Worm (Caenorhabditis elegans) whole organism, L4 larva: ENCODE data around the gene dmsr-8.

ENCODE experiments used
- D1046.2 ChIP-seq: fragments of 200-800 bp; sonication (Bioruptor generic); IDR thresholded peaks from 2 replicates; pipeline ENCODE4 v1.3.6; 2022; ENCODE audit warnings: missing genetic modification characterization, missing compliant biosample characterization
- F10B5.3 ChIP-seq: sonication (generic microtip); optimal IDR thresholded peaks from 2 replicates; lab custom pipeline; 2016; ENCODE audit warnings: mild to moderate bottlenecking, missing genetic modification characterization, missing compliant biosample characterization
- F37D6.2 ChIP-seq: sonication (generic microtip); optimal IDR thresholded peaks from 2 replicates; lab custom pipeline; 2016; ENCODE audit warnings: mild to moderate bottlenecking, missing genetic modification characterization, missing compliant biosample characterization
- Y48G9A.11 ChIP-seq: fragments of 200-800 bp; sonication (Bioruptor generic); IDR thresholded peaks from 2 replicates; pipeline ENCODE4 v1.3.6; 2022; ENCODE audit warnings: missing genetic modification reagents, missing genetic modification characterization, missing compliant biosample characterization
- Y5F2A.4 ChIP-seq: fragments of 200-800 bp; sonication (Bioruptor generic); optimal IDR thresholded peaks from 2 replicates; lab custom pipeline; 2018; ENCODE audit warnings: mild to moderate bottlenecking, missing genetic modification characterization, missing compliant biosample characterization
- aha-1 ChIP-seq: fragments of 150-350 bp; peaks from one replicate; lab custom pipeline; 2014; ENCODE audit warnings: missing biosample characterization, missing genetic modification characterization
- arid-1 ChIP-seq: fragments of 200-800 bp; sonication (Bioruptor generic); conservative IDR thresholded peaks from 2 replicates; pipeline ENCODE4 v1.3.6; 2022; ENCODE audit warnings: missing genetic modification reagents, missing genetic modification characterization, missing compliant biosample characterization
- ceh-20 ChIP-seq: fragments of 200-800 bp; sonication (Bioruptor generic); IDR thresholded peaks from 2 replicates; pipeline ENCODE4 v1.3.6; 2022; ENCODE audit warnings: missing genetic modification reagents, missing genetic modification characterization, missing compliant biosample characterization
- ceh-32 ChIP-seq: sonication (generic microtip); optimal IDR thresholded peaks from 2 replicates; lab custom pipeline; 2016; ENCODE audit warnings: mild to moderate bottlenecking, missing genetic modification characterization, missing compliant biosample characterization; ENCODE audit not compliant: poor library complexity
- ceh-44 ChIP-seq: fragments of 200-800 bp; sonication (Bioruptor generic); IDR thresholded peaks from 2 replicates; pipeline ENCODE4 v1.3.6; 2022; ENCODE audit warnings: missing genetic modification reagents, missing genetic modification characterization, missing compliant biosample characterization
- ceh-62 ChIP-seq: sonication (generic microtip); optimal IDR thresholded peaks from 2 replicates; lab custom pipeline; 2017; ENCODE audit warnings: missing biosample characterization, missing genetic modification characterization
- ceh-82 ChIP-seq: sonication (generic microtip); optimal IDR thresholded peaks from 2 replicates; lab custom pipeline; 2017; ENCODE audit warnings: missing biosample characterization, missing genetic modification characterization
- ces-1 ChIP-seq: fragments of 150-350 bp; sonication (generic microtip); optimal IDR thresholded peaks from 4 replicates; lab custom pipeline; 2014; ENCODE audit warnings: missing biosample characterization, missing genetic modification reagents, missing genetic modification characterization
- daf-12 ChIP-seq: fragments of 150-350 bp; optimal IDR thresholded peaks from 2 replicates; lab custom pipeline; 2014; ENCODE audit warnings: missing biosample characterization, missing genetic modification reagents, missing genetic modification characterization
- daf-16 ChIP-seq, 3 experiments: sonication (generic microtip); optimal IDR thresholded peaks; 2 replicates each; lab custom pipeline; 2016 to 2017; ENCODE audit warnings: missing genetic modification characterization in 3 of 3, missing genetic modification reagents in 3 of 3, mild to moderate bottlenecking in 2 of 3, missing compliant biosample characterization in 2 of 3, missing biosample characterization in 1 of 3, moderate library complexity in 1 of 3
- dmd-6 ChIP-seq: fragments of 200-800 bp; sonication (Bioruptor generic); IDR thresholded peaks from 2 replicates; pipeline ENCODE4 v1.3.6; 2022; ENCODE audit warnings: missing genetic modification reagents, missing genetic modification characterization, missing compliant biosample characterization
- duxl-1 ChIP-seq: sonication (generic microtip); optimal IDR thresholded peaks from 2 replicates; lab custom pipeline; 2016; ENCODE audit warnings: mild to moderate bottlenecking, missing genetic modification characterization, moderate library complexity, missing compliant biosample characterization; ENCODE audit not compliant: poor library complexity
- dve-1 ChIP-seq: sonication (generic microtip); optimal IDR thresholded peaks from 2 replicates; lab custom pipeline; 2017; ENCODE audit warnings: antibody characterized with exemption, mild to moderate bottlenecking, missing genetic modification characterization, missing compliant biosample characterization; ENCODE audit not compliant: insufficient read depth
- gei-8 ChIP-seq: fragments of 200-800 bp; sonication (Bioruptor generic); optimal IDR thresholded peaks from 2 replicates; lab custom pipeline; 2018; ENCODE audit warnings: mild to moderate bottlenecking, missing genetic modification characterization, missing compliant biosample characterization
- hlh-11 ChIP-seq: fragments of 200-800 bp; sonication (Bioruptor generic); optimal IDR thresholded peaks from 2 replicates; lab custom pipeline; 2018; ENCODE audit warnings: mild to moderate bottlenecking, missing genetic modification characterization, missing compliant biosample characterization
- jun-1 ChIP-seq: fragments of 150-350 bp; optimal IDR thresholded peaks from 2 replicates; lab custom pipeline; 2014; ENCODE audit warnings: missing biosample characterization, missing genetic modification reagents, missing genetic modification characterization
- lin-1 ChIP-seq: fragments of 200-800 bp; sonication (Bioruptor generic); IDR thresholded peaks from 2 replicates; pipeline ENCODE4 v1.3.6; 2022; ENCODE audit warnings: missing genetic modification reagents, missing genetic modification characterization, missing compliant biosample characterization
- lin-38 ChIP-seq: fragments of 200-800 bp; sonication (Bioruptor generic); IDR thresholded peaks from 2 replicates; pipeline ENCODE4 v1.3.6; 2022; ENCODE audit warnings: missing genetic modification reagents, missing genetic modification characterization, missing compliant biosample characterization
- lir-3 ChIP-seq: sonication (generic microtip); optimal IDR thresholded peaks from 2 replicates; lab custom pipeline; 2016; ENCODE audit warnings: mild to moderate bottlenecking, missing genetic modification characterization, missing compliant biosample characterization
- lsy-2 ChIP-seq, 2 experiments: fragments of 150-350 bp in 1 of 2; sonication (generic microtip) in 1 of 2; optimal IDR thresholded peaks; 2 replicates each; lab custom pipeline; 2014 to 2017; ENCODE audit warnings: missing biosample characterization in 2 of 2, missing genetic modification characterization in 2 of 2
- mdt-29 ChIP-seq: fragments of 200-800 bp; sonication (Bioruptor generic); IDR thresholded peaks from 2 replicates; pipeline ENCODE4 v1.3.6; 2022; ENCODE audit warnings: missing genetic modification reagents, missing genetic modification characterization, missing compliant biosample characterization
- mes-2 ChIP-seq: sonication (generic microtip); optimal IDR thresholded peaks from 2 replicates; lab custom pipeline; 2016; ENCODE audit warnings: missing genotype, mild to moderate bottlenecking, missing genetic modification characterization, missing compliant biosample characterization; ENCODE audit not compliant: poor library complexity, severe bottlenecking
- nhr-10 ChIP-seq: fragments of 150-350 bp; optimal IDR thresholded peaks from 2 replicates; lab custom pipeline; 2014; ENCODE audit warnings: missing biosample characterization, missing genetic modification characterization
- nhr-102 ChIP-seq: sonication (generic microtip); optimal IDR thresholded peaks from 2 replicates; lab custom pipeline; 2016; ENCODE audit warnings: mild to moderate bottlenecking, missing genetic modification characterization, moderate library complexity, missing compliant biosample characterization
- nhr-111 ChIP-seq: fragments of 200-800 bp; sonication (Bioruptor generic); optimal IDR thresholded peaks from 2 replicates; lab custom pipeline; 2018; ENCODE audit warnings: mild to moderate bottlenecking, missing genetic modification characterization, missing compliant biosample characterization
- nhr-237 ChIP-seq: sonication (generic microtip); optimal IDR thresholded peaks from 2 replicates; lab custom pipeline; 2017; ENCODE audit warnings: missing biosample characterization, missing genetic modification characterization
- nhr-28 ChIP-seq: fragments of 150-350 bp; optimal IDR thresholded peaks from 2 replicates; lab custom pipeline; 2014; ENCODE audit warnings: missing biosample characterization, missing genetic modification characterization
- nhr-6 ChIP-seq: fragments of 150-350 bp; optimal IDR thresholded peaks from 2 replicates; lab custom pipeline; 2014; ENCODE audit warnings: missing biosample characterization, missing genetic modification characterization
- nhr-76 ChIP-seq: fragments of 150-350 bp; optimal IDR thresholded peaks from 2 replicates; lab custom pipeline; 2014; ENCODE audit warnings: missing biosample characterization, missing genetic modification characterization
- nhr-77 ChIP-seq: fragments of 150-350 bp; optimal IDR thresholded peaks from 2 replicates; lab custom pipeline; 2014; ENCODE audit warnings: missing biosample characterization, missing genetic modification characterization
- pha-4 ChIP-seq, 2 experiments: fragments of 150-350 bp in 1 of 2; fragments of 200-800 bp in 1 of 2; sonication (Bioruptor generic) in 1 of 2; IDR thresholded peaks in 1 of 2; optimal IDR thresholded peaks in 1 of 2; 2 replicates each; pipeline versions ENCODE4 v1.3.6 to Lab custom; 2014 to 2022; ENCODE audit warnings: missing genetic modification characterization in 2 of 2, missing genetic modification reagents in 2 of 2, missing biosample characterization in 1 of 2, missing compliant biosample characterization in 1 of 2
- php-3 ChIP-seq: fragments of 200-800 bp; sonication (Bioruptor generic); IDR thresholded peaks from 2 replicates; pipeline ENCODE4 v1.3.6; 2022; ENCODE audit warnings: missing genetic modification reagents, missing genetic modification characterization, missing compliant biosample characterization
- pqm-1 ChIP-seq: sonication (generic microtip); optimal IDR thresholded peaks from 2 replicates; lab custom pipeline; 2017; ENCODE audit warnings: missing biosample characterization, missing genetic modification characterization
- saeg-2 ChIP-seq: fragments of 200-800 bp; sonication (Bioruptor generic); IDR thresholded peaks from 2 replicates; pipeline ENCODE4 v1.3.6; 2022; ENCODE audit warnings: missing genetic modification reagents, missing genetic modification characterization, missing compliant biosample characterization
- skn-1 ChIP-seq: fragments of 150-350 bp; optimal IDR thresholded peaks from 2 replicates; lab custom pipeline; 2014; ENCODE audit warnings: missing biosample characterization, missing genetic modification characterization
- tra-1 ChIP-seq: fragments of 200-800 bp; sonication (Bioruptor generic); IDR thresholded peaks from 2 replicates; pipeline ENCODE4 v1.3.6; 2022; ENCODE audit warnings: missing genetic modification reagents, missing genetic modification characterization, missing compliant biosample characterization
- unc-62 ChIP-seq, 3 experiments: fragments of 150-350 bp in 1 of 3; sonication (generic microtip); optimal IDR thresholded peaks in 2 of 3; peaks in 1 of 3; 1 replicate in 1 of 3; 2 replicates in 2 of 3; lab custom pipeline; 2014 to 2017; ENCODE audit warnings: missing biosample characterization in 3 of 3, missing genetic modification characterization in 3 of 3, missing genetic modification reagents in 3 of 3, missing genotype in 1 of 3
- vab-7 ChIP-seq: fragments of 200-800 bp; sonication (Bioruptor generic); IDR thresholded peaks from 2 replicates; pipeline ENCODE4 v1.3.6; 2022; ENCODE audit warnings: missing genetic modification reagents, missing genetic modification characterization, missing compliant biosample characterization
- zfp-3 ChIP-seq: fragments of 200-800 bp; sonication (Bioruptor generic); conservative IDR thresholded peaks from 2 replicates; pipeline ENCODE4 v1.3.6; 2022; ENCODE audit warnings: missing genetic modification reagents, missing genetic modification characterization, missing compliant biosample characterization
- ztf-11 ChIP-seq: fragments of 150-350 bp; optimal IDR thresholded peaks from 2 replicates; lab custom pipeline; 2014; ENCODE audit warnings: missing biosample characterization, missing genetic modification characterization
- ztf-7 ChIP-seq: fragments of 150-350 bp; optimal IDR thresholded peaks from 2 replicates; lab custom pipeline; 2014; ENCODE audit warnings: missing biosample characterization, missing genetic modification characterization

Gene dmsr-8

DNA sequence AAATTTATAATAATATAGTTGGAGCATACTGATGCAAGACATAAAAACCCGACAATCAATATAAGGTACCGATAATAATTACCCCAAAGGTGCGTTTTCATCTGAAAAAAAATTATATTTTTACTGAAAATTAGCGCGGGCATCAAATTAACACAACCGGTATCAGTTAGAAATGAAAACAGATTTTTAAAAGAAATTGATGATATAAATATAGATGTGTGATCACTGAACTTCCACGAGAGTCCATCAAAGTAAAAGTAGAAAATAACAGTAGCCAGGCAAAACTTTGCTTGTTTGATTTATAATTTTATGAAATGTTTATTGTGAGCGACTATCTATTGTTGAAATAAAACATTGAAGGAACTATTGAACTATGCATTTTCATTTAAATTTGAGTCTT is 12.9 kb downstream of the dmsr-8 start, which contains the start of gene C35A5.3:
Gene C35A5.3, minus strand, starts transcription at position 101 of the 400 bp plus-strand sequence.
- TF ChIP-seq daf-12 (tag; lab: Kevin White, UChicago) (no peak), ceh-62 (tag; lab: Kevin White, UChicago) (no peak), nhr-111 (GFP tag; lab: Kevin White, UChicago) (no peak), Y5F2A.4 (GFP tag; lab: Kevin White, UChicago) (no peak), ztf-7 (tag; lab: Kevin White, UChicago) (no peak), lir-3 (no peak), vab-7 (GFP tag; lab: Robert Waterston, UW) (no peak)

- TF ChIP-seq tra-1 (GFP tag; lab: Robert Waterston, UW) (no peak), ceh-20 (GFP tag; lab: Robert Waterston, UW) (no peak), unc-62 (GFP tag; optimal IDR thresholded peaks at IDR 0.05 in 1 of 2; lab: Kevin White, UChicago) (peak in 1 of 2 experiments; percentile 28), unc-62 (tag; optimal IDR thresholded peaks at IDR 0.05; lab: Kevin White, UChicago) (no peak), mes-2 (tag; lab: Kevin White, UChicago) (no peak), zfp-3 (GFP tag; lab: Robert Waterston, UW) (no peak)
Observed at ce11 chrV:10496733-10497132, 17.4 kb downstream of the dmsr-8 start, which contains the start of gene C35A5.4. C35A5.4 (plus strand) TSS chrV:10497033.

DNA sequence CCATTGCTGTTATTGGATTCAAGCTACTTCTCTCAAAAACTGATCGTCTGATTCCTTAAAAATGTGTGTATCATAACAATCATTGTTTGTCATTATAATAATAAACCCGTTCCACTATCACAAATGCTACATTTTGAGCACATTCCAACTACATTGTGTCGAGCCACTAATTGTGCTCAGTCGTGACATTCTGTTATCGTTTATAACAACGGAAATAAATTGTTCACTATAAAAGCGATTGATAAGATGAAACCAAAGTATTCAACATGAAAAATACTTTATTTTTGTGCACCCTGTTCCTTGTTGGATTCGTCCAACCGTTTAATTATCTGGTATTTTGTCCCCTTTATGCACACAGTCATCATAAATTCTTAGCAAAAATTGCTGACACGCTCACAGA is 21.0 kb downstream of the dmsr-8 start, which contains the start of gene ugt-33:
Gene ugt-33, plus strand, starts transcription at position 260 of the 400 bp plus-strand sequence.
- TF ChIP-seq dve-1: peak; percentile 62
- peak; percentile 37; the same call in 1 of the 2 replicates for TF ChIP-seq dmd-6 (GFP tag; lab: Robert Waterston, UW)
- TF ChIP-seq D1046.2 (GFP tag; lab: Robert Waterston, UW): no peak
- TF ChIP-seq nhr-102 (tag; lab: Kevin White, UChicago): no peak
- no peak for TF ChIP-seq lin-38 (GFP tag; lab: Robert Waterston, UW)
- TF ChIP-seq ceh-44: no peak
- peak; percentile 97 for TF ChIP-seq nhr-28 (tag; lab: Kevin White, UChicago)
- TF ChIP-seq nhr-10: no peak
- no peak for TF ChIP-seq lin-1 (GFP tag; lab: Robert Waterston, UW)
- TF ChIP-seq F37D6.2: no peak
- TF ChIP-seq hlh-11 (tag; lab: Kevin White, UChicago): peak; percentile 56
- TF ChIP-seq php-3 (GFP tag; lab: Robert Waterston, UW): 0 out of 2 replicates have a peak, but pooled peaks have one; percentile 11
- no peak for TF ChIP-seq ztf-11 (tag; lab: Kevin White, UChicago)
- TF ChIP-seq ces-1 (GFP tag; lab: Kevin White, UChicago): no peak
- no peak for TF ChIP-seq saeg-2 (GFP tag; lab: Robert Waterston, UW)
- no peak for TF ChIP-seq jun-1
- no peak for TF ChIP-seq duxl-1 (tag; lab: Kevin White, UChicago)
- no peak for TF ChIP-seq arid-1 (GFP tag; lab: Robert Waterston, UW)
- peak; percentile 74 for TF ChIP-seq pqm-1 (tag; lab: Kevin White, UChicago)
- no peak for TF ChIP-seq nhr-76 (tag; lab: Kevin White, UChicago)
- TF ChIP-seq nhr-6 (tag; lab: Kevin White, UChicago): no peak
- no peak for TF ChIP-seq mdt-29 (GFP tag; lab: Robert Waterston, UW)
- no peak for TF ChIP-seq ceh-82 (tag; lab: Kevin White, UChicago)
- no peak for TF ChIP-seq Y5F2A.4 (GFP tag; lab: Kevin White, UChicago)
- no peak for TF ChIP-seq ceh-32 (tag; lab: Kevin White, UChicago)
- no peak for TF ChIP-seq ztf-7 (tag; lab: Kevin White, UChicago)
- TF ChIP-seq Y48G9A.11 (GFP tag; lab: Robert Waterston, UW): no peak
- no peak for TF ChIP-seq skn-1 (tag; lab: Kevin White, UChicago)
- TF ChIP-seq nhr-237 (tag; lab: Kevin White, UChicago): no peak
- peak; percentile 54 for TF ChIP-seq nhr-77 (tag; lab: Kevin White, UChicago)
- TF ChIP-seq daf-16 (GFP tag; optimal IDR thresholded peaks at IDR 0.05; lab: Kevin White, UChicago): no peak
- TF ChIP-seq daf-16 (tag; optimal IDR thresholded peaks at IDR 0.05; lab: Kevin White, UChicago): peak; percentile 63
- no peak for TF ChIP-seq pha-4 (GFP tag; IDR thresholded peaks at IDR 0.05; lab: Robert Waterston, UW)
- TF ChIP-seq pha-4 (tag; optimal IDR thresholded peaks at IDR 0.05; lab: Kevin White, UChicago): no peak
- TF ChIP-seq gei-8 (GFP tag; lab: Kevin White, UChicago): no peak
- TF ChIP-seq aha-1: peak; percentile 81
- TF ChIP-seq lsy-2 (tag; optimal IDR thresholded peaks at IDR 0.05; lab: Kevin White, UChicago): no peak
- no peak for TF ChIP-seq F10B5.3 (tag; lab: Kevin White, UChicago)
